Fruit fly (Drosophila melanogaster) whole organism, wandering third instar larva: Measurements from ENCODE around the gene Idgf1.
A peak's percentile ranks its signal among the peaks of the same experiment; 100 is the strongest.

Experiments
- Abd-B ChIP-seq: fragments of >200 bp; optimal IDR thresholded peaks from 2 replicates; lab custom pipeline; 2017; ENCODE audit warnings: missing biosample characterization, missing genetic modification characterization
- CG32264 ChIP-seq: fragments of 200-800 bp; sonication (Bioruptor generic); optimal IDR thresholded peaks from 2 replicates; lab custom pipeline; 2016; ENCODE audit warnings: missing biosample characterization, missing genetic modification characterization
- CG9705 ChIP-seq: fragments of 200-800 bp; sonication (Bioruptor generic); optimal IDR thresholded peaks from 2 replicates; lab custom pipeline; 2018; ENCODE audit warnings: missing biosample characterization, mild to moderate bottlenecking, missing genetic modification characterization
- CrebA ChIP-seq: fragments of 200-800 bp; sonication (Bioruptor generic); optimal IDR thresholded peaks from 2 replicates; lab custom pipeline; 2016; ENCODE audit warnings: missing biosample characterization, mild to moderate bottlenecking, missing genetic modification characterization, borderline replicate concordance
- Dfd ChIP-seq: fragments of >200 bp; optimal IDR thresholded peaks from 2 replicates; lab custom pipeline; 2017; ENCODE audit warnings: missing biosample characterization, missing genetic modification characterization
- Dif ChIP-seq: fragments of 200-275, 200-300 bp; sonication (Bioruptor generic); optimal IDR thresholded peaks from 2 replicates; lab custom pipeline; 2018; ENCODE audit warnings: missing biosample characterization, missing genetic modification characterization; ENCODE audit not compliant: partially characterized antibody
- HLH106 ChIP-seq: fragments of 200-800 bp; optimal IDR thresholded peaks from 3 replicates; lab custom pipeline; 2019; ENCODE audit warnings: missing biosample characterization, mild to moderate bottlenecking, missing genetic modification characterization, moderate library complexity
- Hnf4 ChIP-seq: fragments of 200-800 bp; sonication (Bioruptor generic); optimal IDR thresholded peaks from 2 replicates; lab custom pipeline; 2016; ENCODE audit warnings: missing biosample characterization, mild to moderate bottlenecking, missing genetic modification characterization
- Hr78 ChIP-seq: fragments of >200 bp; optimal IDR thresholded peaks from 2 replicates; lab custom pipeline; 2017; ENCODE audit warnings: missing biosample characterization, missing genetic modification characterization
- Hr83 ChIP-seq: fragments of 200-300 bp; sonication (Bioruptor generic); optimal IDR thresholded peaks from 2 replicates; lab custom pipeline; 2016; ENCODE audit warnings: missing biosample characterization, mild to moderate bottlenecking, missing genetic modification characterization, moderate library complexity; ENCODE audit not compliant: poor library complexity, severe bottlenecking
- Jra ChIP-seq: sonication (Bioruptor generic); optimal IDR thresholded peaks from 2 replicates; lab custom pipeline; 2016; ENCODE audit warnings: missing biosample characterization, missing genetic modification characterization
- Mio ChIP-seq: sonication (Bioruptor generic); optimal IDR thresholded peaks from 2 replicates; lab custom pipeline; 2016; ENCODE audit warnings: missing biosample characterization, missing genetic modification characterization
- Myc ChIP-seq: fragments of >200 bp; optimal IDR thresholded peaks from 2 replicates; lab custom pipeline; 2017
- N ChIP-seq: fragments of >200 bp; optimal IDR thresholded peaks from 2 replicates; lab custom pipeline; 2018; ENCODE audit warnings: missing biosample characterization, missing external identifiers, missing genetic modification characterization
- OdsH ChIP-seq: fragments of 200-800 bp; sonication (Bioruptor generic); optimal IDR thresholded peaks from 2 replicates; lab custom pipeline; 2016; ENCODE audit warnings: missing biosample characterization, mild to moderate bottlenecking, missing genetic modification characterization
- Rel ChIP-seq, 2 experiments: fragments of 200-800 bp; sonication (Bioruptor generic) in 1 of 2; optimal IDR thresholded peaks; 2 replicates in 1 of 2; 3 replicates in 1 of 2; lab custom pipeline; 2016 to 2019; ENCODE audit warnings: mild to moderate bottlenecking in 2 of 2, missing biosample characterization in 2 of 2, missing genetic modification characterization in 2 of 2, moderate library complexity in 1 of 2
- Sp1 ChIP-seq: fragments of 200-800 bp; sonication (Bioruptor generic); optimal IDR thresholded peaks from 3 replicates; lab custom pipeline; 2019; ENCODE audit warnings: missing biosample characterization, mild to moderate bottlenecking, missing genetic modification characterization, moderate library complexity
- Vsx2 ChIP-seq: fragments of 200-300, 225-300 bp; sonication (Bioruptor generic); optimal IDR thresholded peaks from 2 replicates; lab custom pipeline; 2018; ENCODE audit warnings: missing biosample characterization, missing genetic modification characterization; ENCODE audit not compliant: partially characterized antibody
- br ChIP-seq: fragments of 200-800 bp; sonication (Bioruptor generic); optimal IDR thresholded peaks from 2 replicates; lab custom pipeline; 2016; ENCODE audit warnings: missing biosample characterization, missing genetic modification characterization
- brk ChIP-seq: fragments of 200-800 bp; sonication (Bioruptor generic); optimal IDR thresholded peaks from 2 replicates; lab custom pipeline; 2016; ENCODE audit warnings: missing biosample characterization, mild to moderate bottlenecking, missing genetic modification characterization
- dl ChIP-seq, 2 experiments: fragments of 175-275, 200-275 bp in 1 of 2; fragments of 200-275 bp in 1 of 2; sonication (Bioruptor generic); optimal IDR thresholded peaks; lab custom pipeline; 2018; ENCODE audit warnings: mild to moderate bottlenecking in 2 of 2, missing biosample characterization in 2 of 2, missing genetic modification characterization in 2 of 2, moderate library complexity in 2 of 2; ENCODE audit not compliant: partially characterized antibody in 2 of 2, insufficient read depth in 1 of 2
- dmrt93B ChIP-seq: fragments of 200-800 bp; sonication (Bioruptor generic); optimal IDR thresholded peaks from 2 replicates; lab custom pipeline; 2018; ENCODE audit warnings: missing biosample characterization, mild to moderate bottlenecking, missing genetic modification characterization
- dsf ChIP-seq: sonication (Bioruptor generic); optimal IDR thresholded peaks from 2 replicates; lab custom pipeline; 2016; ENCODE audit warnings: missing biosample characterization, missing genetic modification characterization, borderline replicate concordance
- ey ChIP-seq: fragments of 200-800 bp; sonication (Bioruptor generic); optimal IDR thresholded peaks from 2 replicates; lab custom pipeline; 2016; ENCODE audit warnings: missing biosample characterization, missing genetic modification characterization
- fru ChIP-seq: fragments of 200-800 bp; sonication (Bioruptor generic); optimal IDR thresholded peaks from 3 replicates; lab custom pipeline; 2016; ENCODE audit warnings: missing biosample characterization, mild to moderate bottlenecking, missing genetic modification characterization
- h ChIP-seq: fragments of 200-800 bp; sonication (Bioruptor generic); optimal IDR thresholded peaks from 3 replicates; lab custom pipeline; 2016; ENCODE audit warnings: missing biosample characterization, mild to moderate bottlenecking, missing genetic modification characterization
- jim ChIP-seq: fragments of 175-275, 200-325 bp; sonication (Bioruptor generic); optimal IDR thresholded peaks from 2 replicates; lab custom pipeline; 2016; ENCODE audit warnings: missing biosample characterization, mild to moderate bottlenecking, missing genetic modification characterization
- pan ChIP-seq: fragments of >200 bp; optimal IDR thresholded peaks from 2 replicates; lab custom pipeline; 2017
- rgr ChIP-seq: fragments of 200-800 bp; sonication (Bioruptor generic); optimal IDR thresholded peaks from 3 replicates; lab custom pipeline; 2016; ENCODE audit warnings: missing biosample characterization, mild to moderate bottlenecking, missing genetic modification characterization
- sv ChIP-seq: fragments of 200-800 bp; sonication (Bioruptor generic); optimal IDR thresholded peaks from 3 replicates; lab custom pipeline; 2016; ENCODE audit warnings: missing biosample characterization, missing genetic modification characterization
- tai ChIP-seq: sonication (Bioruptor generic); optimal IDR thresholded peaks from 2 replicates; lab custom pipeline; 2016; ENCODE audit warnings: missing biosample characterization, missing genetic modification characterization
- woc ChIP-seq: sonication (Bioruptor generic); optimal IDR thresholded peaks from 2 replicates; lab custom pipeline; 2016; ENCODE audit warnings: missing biosample characterization, mild to moderate bottlenecking, missing genetic modification characterization

The Idgf1 gene

DNA sequence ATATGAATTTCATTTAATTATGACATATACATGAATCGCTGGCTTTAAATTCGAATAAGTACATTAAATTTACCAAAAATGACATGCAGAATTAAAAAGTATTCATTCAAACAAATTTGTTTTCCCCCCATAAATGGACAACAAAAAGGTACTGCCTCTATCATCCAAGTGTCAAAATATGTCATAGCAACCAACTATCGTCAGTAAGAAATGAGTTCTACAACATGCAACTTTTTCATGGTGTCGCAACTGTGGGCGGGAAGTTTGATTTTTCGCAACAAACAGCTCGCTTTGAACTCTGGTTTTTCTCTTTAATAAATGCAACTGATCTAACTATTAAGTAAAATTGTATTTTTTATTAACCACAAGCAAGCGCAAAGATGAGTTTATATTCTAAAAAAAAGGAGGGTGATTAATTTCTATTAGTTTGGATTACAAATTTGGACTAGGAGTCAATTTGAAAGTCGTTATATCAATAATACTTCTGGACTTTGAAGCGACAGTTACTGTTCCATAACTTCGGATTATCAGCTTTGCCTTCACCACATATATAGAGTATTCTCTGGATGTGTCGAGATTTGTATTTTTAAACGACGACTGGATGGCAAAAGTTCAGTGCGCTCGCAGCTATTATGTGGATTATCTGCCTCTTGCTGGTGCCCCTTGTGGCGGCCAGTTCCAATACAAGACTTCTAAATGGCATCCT, 42.6 kb downstream of the Idgf1 start, which contains the start of gene Nepl8:
TSS of gene Nepl8 (plus strand) at position 578 of the 706 bp plus-strand sequence.
- TF ChIP-seq Dif (peak; percentile 100), dl (GFP tag; optimal IDR thresholded peaks at IDR 0.05; lab: Kevin White, UChicago; ENCODE audit: insufficient read depth in 1 of 2, partially characterized antibody in 2 of 2) (peak; percentile 84 to 91), Abd-B (GFP tag; lab: Kevin White, UChicago) (no peak), HLH106 (tag; lab: Kevin White, UChicago) (peak; percentile 33), Mio (GFP tag; lab: Kevin White, UChicago) (no peak), Vsx2 (GFP tag; lab: Kevin White, UChicago) (peak; percentile 96), dsf (GFP tag; lab: Kevin White, UChicago) (no peak), Rel (GFP tag; optimal IDR thresholded peaks at IDR 0.05; lab: Kevin White, UChicago) (no peak), Rel (tag; optimal IDR thresholded peaks at IDR 0.05; lab: Kevin White, UChicago) (peak; percentile 91), sv (GFP tag; lab: Kevin White, UChicago) (peak; percentile 1)

DNA sequence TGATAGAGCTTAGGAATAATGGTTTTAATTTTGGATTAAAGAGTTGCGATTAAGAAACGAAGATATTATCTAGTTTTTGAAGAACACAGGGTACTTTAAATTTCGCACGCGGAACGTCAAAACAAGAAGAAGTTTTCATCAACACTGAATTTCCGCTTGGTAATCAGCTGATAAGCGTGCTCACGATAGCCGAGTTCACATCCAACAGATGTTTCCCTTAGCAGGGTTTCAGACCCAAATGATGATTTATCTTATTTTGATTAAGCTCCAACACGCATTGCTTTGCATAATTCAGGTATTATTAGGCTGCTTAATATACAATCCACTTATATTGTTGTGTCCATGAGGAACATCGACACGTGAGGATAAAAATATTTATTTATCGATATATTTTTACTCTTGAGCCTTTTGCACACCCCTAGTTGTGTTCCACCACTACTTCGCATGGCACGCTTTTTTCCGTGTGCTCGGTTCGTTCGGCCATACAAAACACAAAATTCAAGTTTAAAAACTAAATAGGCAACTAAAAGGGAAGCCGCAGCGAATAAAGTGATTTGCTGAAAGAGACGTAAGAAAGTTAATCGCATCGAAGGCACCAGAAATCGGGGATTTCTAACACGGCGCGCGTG, 46.2 kb downstream of the Idgf1 start, which contains the start of gene Tpr2:
TSS of gene Tpr2 (plus strand) at position 418 of the 629 bp plus-strand sequence.
- TF ChIP-seq Dif (no peak), sv (GFP tag; lab: Kevin White, UChicago) (peak; percentile 68), ey (peak; percentile 48), pan (lab: Kevin White, UChicago) (peak; percentile 33), Hnf4 (GFP tag; lab: Kevin White, UChicago) (peak; percentile 61), woc (GFP tag; lab: Kevin White, UChicago) (peak; percentile 46), CG32264 (no peak), Hr83 (GFP tag; lab: Kevin White, UChicago) (no peak), rgr (peak; percentile 57), Hr78 (GFP tag; lab: Kevin White, UChicago) (no peak), OdsH (GFP tag; lab: Kevin White, UChicago) (peak; percentile 44), Vsx2 (GFP tag; lab: Kevin White, UChicago) (no peak), dmrt93B (GFP tag; lab: Kevin White, UChicago) (no peak), br (GFP tag; lab: Kevin White, UChicago) (peak; percentile 54), h (GFP tag; lab: Kevin White, UChicago) (peak; percentile 84), Abd-B (GFP tag; lab: Kevin White, UChicago) (no peak), N (no peak), fru (GFP tag; lab: Kevin White, UChicago) (peak; percentile 47), jim (GFP tag; lab: Kevin White, UChicago) (no peak), CG9705 (GFP tag; lab: Kevin White, UChicago) (no peak), Rel (GFP tag; optimal IDR thresholded peaks at IDR 0.05; lab: Kevin White, UChicago) (no peak), Rel (tag; optimal IDR thresholded peaks at IDR 0.05; lab: Kevin White, UChicago) (peak; percentile 95), CrebA (GFP tag; lab: Kevin White, UChicago) (no peak), tai (GFP tag; lab: Kevin White, UChicago) (peak; percentile 36), Jra (peak; percentile 40), brk (GFP tag; lab: Kevin White, UChicago) (peak; percentile 43), Sp1 (GFP tag; lab: Kevin White, UChicago) (peak; percentile 48), HLH106 (tag; lab: Kevin White, UChicago) (peak; percentile 41), Dfd (no peak), Myc (lab: Kevin White, UChicago) (no peak)
- TF ChIP-seq, all 38 proteins: peak for 16
